Fruit fly (Drosophila melanogaster) ovary, adult (tissue): ENCODE measurements around the gene CG13678.
A peak's percentile ranks its signal among the peaks of the same experiment; 100 is the strongest.

Source experiments
- CG17801 ChIP-seq: fragments of 200-800 bp; optimal IDR thresholded peaks from 2 replicates; lab custom pipeline; 2019; ENCODE audit warnings: missing biosample characterization, mild to moderate bottlenecking, missing genetic modification characterization, moderate library complexity; ENCODE audit not compliant: partially characterized antibody

The CG13678 gene

DNA sequence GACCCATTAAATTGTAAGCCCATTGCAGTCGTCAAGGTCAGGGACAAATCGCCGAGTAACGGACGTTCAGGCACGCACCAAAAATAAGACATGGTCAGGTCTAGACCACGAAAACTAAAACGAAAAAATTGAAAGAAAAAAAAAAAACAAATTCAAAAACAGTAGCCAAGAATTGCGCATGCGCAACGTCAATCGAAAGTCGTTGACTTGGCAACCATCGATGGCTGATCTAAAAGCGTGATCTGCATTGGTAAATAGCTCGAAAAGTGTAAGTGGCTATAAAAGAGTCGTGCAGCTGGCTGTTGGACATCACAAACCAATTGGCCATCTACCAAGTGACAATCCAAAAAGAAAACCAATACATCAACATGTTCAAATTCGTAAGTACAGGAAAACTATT is at the start of gene CG13678:
CG13678 (plus strand) TSS at position 307 of the 400 bp plus-strand sequence.
- no peak for TF ChIP-seq CG17801 (GFP tag; lab: Kevin White, UChicago)

DNA sequence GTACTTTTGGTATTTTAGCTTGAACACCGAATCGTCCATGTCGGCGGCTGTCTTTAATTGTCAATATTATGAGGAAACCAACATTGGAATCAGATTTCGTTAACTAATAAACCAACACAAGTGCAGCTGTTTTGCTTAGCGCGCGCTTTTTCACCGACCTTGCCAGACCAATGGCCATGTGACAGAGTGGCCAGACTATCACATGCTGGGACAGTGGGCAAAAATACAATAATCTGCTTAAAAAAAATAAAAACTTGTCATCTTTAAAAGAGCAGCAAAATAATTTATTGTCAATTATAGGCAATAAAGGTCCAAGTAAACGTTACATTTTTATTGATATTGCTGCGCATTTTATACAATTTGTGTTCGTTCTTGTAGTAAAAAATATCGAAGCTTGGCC is 46.1 kb upstream of the CG13678 start, which contains the start of gene RecQ4:
RecQ4 (minus strand) TSS at position 161 of the 400 bp plus-strand sequence.
- TF ChIP-seq CG17801 (GFP tag; lab: Kevin White, UChicago), result no peak

DNA sequence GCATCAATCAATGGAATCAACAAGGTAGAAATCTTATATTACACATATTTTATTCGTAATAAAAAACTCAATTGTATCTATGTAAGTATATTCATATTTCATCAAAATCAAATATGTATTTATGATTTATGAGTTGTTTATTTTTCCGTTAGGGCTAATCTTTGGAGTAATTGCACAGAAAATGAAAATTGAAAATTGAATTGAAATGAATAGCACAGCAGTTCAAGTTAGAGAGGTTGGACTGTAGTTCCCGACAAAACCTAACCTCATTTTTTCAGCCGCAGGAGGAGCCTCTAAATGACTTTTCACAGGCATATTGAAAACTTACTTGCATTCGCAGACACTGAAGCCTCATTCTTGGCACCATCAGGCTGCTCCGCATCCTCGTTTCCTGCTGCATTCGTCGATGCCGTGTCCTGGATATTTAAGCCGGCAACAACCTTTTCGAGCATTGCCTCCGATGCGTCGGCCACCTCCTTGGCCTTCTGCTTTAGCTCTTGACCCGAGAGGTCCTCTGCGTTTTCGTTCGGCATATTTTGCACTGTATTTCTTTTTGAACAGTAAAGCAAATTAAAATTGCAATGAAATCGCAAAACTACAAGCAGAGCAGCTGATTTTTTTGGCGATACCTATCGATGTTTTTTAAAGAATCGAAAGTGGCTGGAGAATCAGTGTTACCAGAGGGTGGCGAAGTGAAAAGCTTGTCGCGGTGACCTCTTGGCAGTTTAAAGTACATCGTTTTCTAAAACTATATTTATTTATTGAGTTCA is 44.0 kb upstream of the CG13678 start, which contains the start of gene Nmt:
Nmt (minus strand) TSS at position 635 of the 770 bp plus-strand sequence.
- no peak for TF ChIP-seq CG17801 (GFP tag; lab: Kevin White, UChicago)

DNA sequence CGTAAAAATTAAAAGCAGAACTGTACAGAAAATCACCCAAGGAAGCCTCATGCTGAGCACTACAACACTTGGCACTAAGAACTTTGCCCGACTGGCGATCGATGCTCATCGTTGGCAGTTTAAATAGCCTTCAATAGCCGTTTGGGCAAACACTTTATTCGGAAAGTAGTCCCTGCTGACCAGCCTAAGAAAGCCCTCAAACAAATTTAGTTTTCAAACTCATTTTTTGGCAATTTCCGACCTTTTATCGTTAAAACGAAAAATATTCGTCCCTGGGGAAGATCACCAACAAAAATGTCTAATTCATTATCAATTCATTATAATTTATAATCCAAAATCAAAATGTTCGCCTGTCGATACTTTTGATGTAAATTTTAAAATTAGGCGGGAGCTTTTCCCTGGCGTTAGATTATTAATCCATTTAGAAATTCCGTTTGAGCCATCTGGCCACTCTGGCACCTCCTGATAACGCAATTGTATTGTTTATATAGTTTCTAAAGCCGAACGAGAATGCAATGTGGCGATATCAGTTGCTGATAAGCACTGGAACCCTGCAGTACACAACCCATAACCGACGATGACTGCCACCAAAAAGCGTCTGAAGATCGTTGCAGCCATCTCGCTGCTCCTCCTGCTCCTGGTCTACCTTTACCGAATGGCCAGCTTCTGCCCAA is 41.3 kb upstream of the CG13678 start, which contains the start of the genes mthl7 and Uxs:
mthl7 (minus strand) TSS at position 51 of the 674 bp plus-strand sequence.
Uxs (plus strand) TSS at position 460 of the 674 bp plus-strand sequence.
- TF ChIP-seq CG17801 (GFP tag; lab: Kevin White, UChicago), result no peak

DNA sequence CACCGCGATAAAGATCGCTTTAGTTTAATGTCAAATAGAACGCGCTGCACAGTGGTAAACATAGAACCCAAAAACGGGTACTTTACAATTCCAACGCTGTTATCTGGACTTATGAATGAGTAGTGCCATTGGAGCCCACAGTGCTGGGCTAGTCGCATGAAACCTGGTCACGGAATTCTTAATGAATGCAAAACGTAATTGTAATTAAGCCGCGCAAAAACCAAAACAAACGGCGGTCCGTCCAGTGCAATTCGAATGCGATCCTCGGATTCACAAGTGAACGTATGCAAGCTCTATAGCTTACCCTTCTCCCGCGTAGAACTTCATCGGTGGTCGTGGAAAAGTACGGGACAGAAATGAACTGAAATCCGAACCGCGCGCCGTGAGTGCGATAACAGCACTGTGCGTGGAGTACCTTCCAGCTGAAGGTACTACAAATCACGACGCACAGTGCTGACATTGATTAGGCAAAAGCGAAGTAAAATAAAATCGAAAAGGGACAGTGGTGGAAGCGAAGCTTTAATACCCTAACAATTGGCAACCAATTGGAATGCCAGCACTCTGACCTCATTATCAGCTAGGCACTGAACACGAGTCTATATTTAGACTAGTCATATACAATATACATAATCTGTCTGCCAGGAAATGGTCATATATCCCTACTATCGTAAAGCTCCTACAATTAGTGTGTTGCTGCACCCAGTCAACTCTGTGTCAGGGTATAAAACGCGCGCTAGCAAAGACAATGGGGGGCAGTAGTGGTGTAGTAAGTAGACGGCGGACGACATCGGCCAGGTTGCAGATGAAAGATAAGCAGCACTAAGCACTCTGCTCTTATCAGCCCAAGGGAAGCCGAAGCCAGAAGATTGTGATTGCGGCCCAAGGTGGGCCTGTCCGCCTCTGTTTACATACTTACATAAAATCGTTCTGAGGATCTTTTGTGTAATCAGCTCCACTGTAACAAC is 36.4 kb upstream of the CG13678 start:
- TF ChIP-seq CG17801 (GFP tag; lab: Kevin White, UChicago), result no peak

DNA sequence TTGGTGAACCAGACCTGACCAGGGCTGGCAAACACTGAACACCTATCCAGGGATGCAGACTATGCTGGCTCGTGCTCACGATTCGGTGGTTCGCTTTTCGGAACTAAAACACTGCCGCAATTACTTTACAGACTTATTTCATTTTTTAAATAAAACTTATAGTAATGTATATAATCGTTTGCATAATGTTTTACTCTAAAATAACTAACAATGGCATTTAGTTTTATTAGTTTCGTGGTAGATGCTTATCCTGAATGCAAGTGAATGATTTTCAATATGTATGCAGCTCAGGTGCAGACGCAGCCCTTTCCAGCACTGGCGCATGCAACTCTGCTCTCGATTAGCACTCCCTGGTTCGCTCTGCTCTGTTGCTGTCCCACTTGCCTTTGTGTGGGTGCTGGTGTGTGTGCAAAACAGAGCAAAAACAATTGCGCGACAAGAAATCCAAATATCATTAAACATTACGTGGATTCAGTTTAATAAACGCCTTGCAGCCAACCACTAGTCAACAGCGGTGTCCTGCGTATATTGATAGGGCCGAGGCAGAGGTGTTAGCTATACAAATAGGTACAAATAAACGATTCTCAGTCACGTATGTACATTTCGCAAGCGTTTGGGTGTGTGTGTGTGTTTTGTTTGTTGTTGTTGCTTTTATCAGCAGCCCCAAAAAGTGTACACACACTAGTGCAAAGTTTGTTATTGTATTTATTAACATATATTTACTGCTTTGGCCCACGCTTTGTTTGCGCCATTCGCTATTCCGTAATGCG is 35.1 kb upstream of the CG13678 start, which contains the start of the genes ERR and Atg18a:
ERR (minus strand) TSS at position 45 of the 770 bp plus-strand sequence.
Atg18a (plus strand) TSS at position 231 of the 770 bp plus-strand sequence.
- TF ChIP-seq CG17801 (GFP tag; lab: Kevin White, UChicago), result peak; percentile 78

DNA sequence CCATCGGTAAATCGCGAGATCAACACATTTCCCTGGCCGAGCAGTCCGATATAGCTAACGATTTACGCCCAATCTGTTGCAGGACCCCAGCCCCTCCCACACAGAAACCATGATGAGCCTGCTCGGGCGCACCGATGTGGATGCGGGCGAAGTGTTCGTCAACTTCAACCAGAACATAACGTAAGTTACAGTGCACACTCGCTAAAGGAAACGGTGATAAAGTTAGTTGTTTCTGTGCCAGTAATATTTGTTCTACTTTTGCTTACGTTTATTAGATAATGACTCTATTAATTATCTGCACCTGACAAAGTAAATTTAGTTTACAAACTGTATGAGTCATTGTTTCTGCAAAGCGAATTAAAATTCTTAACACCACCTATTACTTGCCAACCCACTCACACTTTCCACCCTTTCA is 34.5 kb upstream of the CG13678 start:
- TF ChIP-seq CG17801 (GFP tag; lab: Kevin White, UChicago), result no peak

DNA sequence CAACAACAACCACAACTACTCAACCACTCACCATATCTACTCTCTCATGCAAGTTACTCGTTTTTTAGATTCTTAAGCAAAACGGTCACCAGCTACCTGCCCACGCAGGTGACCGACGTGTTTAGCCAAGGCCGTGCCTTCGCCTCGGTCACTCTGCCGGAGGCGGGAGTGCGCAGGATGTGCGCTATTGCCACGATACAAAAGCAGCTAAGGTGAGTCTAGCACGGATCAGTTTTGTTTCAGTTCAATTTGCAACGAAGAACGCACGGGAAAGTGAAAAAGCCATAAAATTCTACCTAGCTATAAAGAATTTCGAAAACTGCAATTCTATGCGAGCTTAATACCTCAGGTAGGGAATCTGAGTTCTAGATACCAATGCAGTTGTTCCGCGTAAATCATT is 32.7 kb upstream of the CG13678 start:
- TF ChIP-seq CG17801 (GFP tag; lab: Kevin White, UChicago), result no peak

DNA sequence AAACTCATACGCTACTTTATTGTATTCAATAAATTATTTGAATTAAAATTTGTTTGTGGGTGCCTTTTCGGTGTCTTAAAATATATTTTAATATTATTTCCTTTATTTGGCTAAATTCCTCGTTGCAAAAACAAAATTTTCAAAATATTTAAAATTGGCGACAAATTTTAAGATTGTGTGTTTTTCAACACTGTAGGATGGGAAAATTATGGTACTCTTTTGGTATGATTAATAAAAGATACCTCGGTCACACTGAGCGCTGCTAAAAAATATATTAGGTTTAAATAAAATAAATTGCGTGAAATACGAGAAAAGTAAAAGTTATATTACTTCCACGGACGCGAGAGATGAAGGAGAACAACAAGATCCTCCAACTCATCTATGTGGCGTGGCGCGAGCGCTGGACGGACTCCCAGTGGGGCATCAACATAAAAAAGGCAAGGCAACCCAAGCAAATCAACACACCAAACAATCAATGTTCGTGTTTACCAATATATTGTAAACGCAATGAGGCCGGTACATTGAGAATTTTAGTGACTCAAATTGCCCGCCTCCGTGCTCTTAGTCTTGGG is 30.8 kb upstream of the CG13678 start, which contains the start of gene MED24:
MED24 (plus strand) TSS at position 229 of the 572 bp plus-strand sequence.
- TF ChIP-seq CG17801 (GFP tag; lab: Kevin White, UChicago), result peak; percentile 19

DNA sequence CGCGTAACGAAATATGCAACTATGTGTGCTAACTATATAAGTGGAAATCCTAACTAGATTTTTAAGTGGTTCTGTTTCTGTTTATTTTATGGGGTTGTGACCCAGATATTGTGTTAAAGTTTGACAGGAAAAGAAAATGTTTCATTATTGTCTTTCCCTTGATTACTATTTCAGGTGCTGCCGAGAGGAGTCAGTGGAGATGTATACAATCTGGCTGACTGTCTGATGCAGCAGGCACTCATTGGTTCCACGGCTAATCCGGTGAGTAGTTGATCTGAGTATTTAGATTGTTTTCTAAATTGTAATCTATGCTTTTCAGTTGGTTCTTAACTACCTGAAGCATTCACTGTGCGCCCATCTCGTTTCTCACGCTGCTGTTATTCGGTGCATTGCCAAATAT is 28.9 kb upstream of the CG13678 start, which contains the start of gene CG7387:
CG7387 (minus strand) TSS at position 101 of the 400 bp plus-strand sequence.
- TF ChIP-seq CG17801 (GFP tag; lab: Kevin White, UChicago), result no peak

DNA sequence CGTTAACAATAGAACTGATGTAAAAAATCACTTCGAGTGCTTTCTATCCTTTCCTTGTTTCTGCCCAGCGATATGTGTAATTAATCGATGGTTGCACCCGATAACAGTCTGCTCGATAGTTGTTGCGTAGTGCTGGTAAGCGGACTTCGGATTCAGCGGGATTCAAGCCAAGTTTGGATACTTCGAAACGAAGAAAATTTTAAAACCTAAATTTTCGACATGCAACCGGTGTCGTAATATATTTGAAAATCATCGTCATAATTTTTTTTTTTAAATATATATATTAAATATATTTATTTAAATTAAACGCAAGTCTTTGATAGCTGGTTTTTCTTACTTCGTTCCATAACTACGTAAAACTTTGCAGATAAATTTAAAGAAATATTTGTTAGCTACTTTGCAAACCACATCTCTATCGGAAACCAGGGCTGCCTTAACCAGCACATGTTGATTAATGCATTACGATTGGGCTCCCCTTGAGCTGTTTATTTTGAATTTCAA is 24.1 kb upstream of the CG13678 start, which contains the start of the genes UbcE2M and Dhps:
UbcE2M (minus strand) TSS at position 209 of the 501 bp plus-strand sequence.
Dhps (plus strand) TSS at position 429 of the 501 bp plus-strand sequence.
- peak; percentile 73 for TF ChIP-seq CG17801 (GFP tag; lab: Kevin White, UChicago)

DNA sequence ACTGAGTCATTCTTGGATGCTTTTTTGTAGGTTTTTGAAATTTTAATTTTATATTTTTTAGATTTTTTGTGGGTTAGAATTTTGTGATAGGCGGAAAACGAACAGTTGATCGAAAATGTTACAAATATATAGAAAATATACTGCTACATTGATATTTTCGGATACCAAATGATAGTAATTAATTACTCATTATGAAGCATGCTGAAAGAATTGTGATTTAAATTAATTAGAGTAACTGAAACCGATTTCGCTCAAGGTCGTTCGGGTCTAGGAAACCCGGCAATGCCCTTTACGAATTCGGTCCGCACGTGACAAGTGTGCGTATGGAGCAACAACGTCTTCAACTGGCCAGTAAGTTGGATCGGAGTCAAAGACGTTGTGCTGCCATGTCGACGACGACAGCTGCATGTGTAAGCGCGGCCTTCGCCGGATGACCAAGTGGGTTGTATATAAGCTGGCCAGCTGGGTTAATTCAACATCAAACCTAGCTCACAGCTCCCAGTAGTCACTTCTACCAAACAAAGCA is 19.6 kb upstream of the CG13678 start, which contains the start of the genes CG7366 and CG13679:
CG7366 (minus strand) TSS at position 101 of the 526 bp plus-strand sequence.
CG13679 (plus strand) TSS at position 476 of the 526 bp plus-strand sequence.
- TF ChIP-seq CG17801 (GFP tag; lab: Kevin White, UChicago), result no peak
